Worm (Caenorhabditis elegans) whole organism, young adult: Measurements from ENCODE around the gene F22E5.7.

Experiments
- B0035.1 ChIP-seq: sonication (generic microtip); optimal IDR thresholded peaks from 2 replicates; lab custom pipeline; 2016; ENCODE audit warnings: missing genetic modification characterization, mild to moderate bottlenecking, missing compliant biosample characterization, missing genotype, missing genetic modification reagents
- F23B12.7 ChIP-seq: sonication (generic microtip); optimal IDR thresholded peaks from 2 replicates; lab custom pipeline; 2017; ENCODE audit warnings: missing genetic modification characterization, mild to moderate bottlenecking, missing compliant biosample characterization, antibody characterized with exemption, moderate library complexity; ENCODE audit not compliant: insufficient read depth
- F37B4.10 ChIP-seq: fragments of 200-800 bp; sonication (Bioruptor generic); IDR thresholded peaks from 2 replicates; pipeline ENCODE4 v1.3.6; 2022; ENCODE audit warnings: missing genetic modification characterization, missing compliant biosample characterization
- F57A8.1 ChIP-seq: fragments of 200-800 bp; sonication (Bioruptor generic); optimal IDR thresholded peaks from 2 replicates; lab custom pipeline; 2018; ENCODE audit warnings: mild to moderate bottlenecking, missing genetic modification characterization, moderate library complexity, missing compliant biosample characterization
- Y53F4B.3 ChIP-seq: fragments of 200-800 bp; sonication (Bioruptor generic); IDR thresholded peaks from 2 replicates; pipeline ENCODE4 v1.3.6; 2022; ENCODE audit warnings: missing genetic modification reagents, missing genetic modification characterization, missing compliant biosample characterization
- egl-44 ChIP-seq: fragments of 200-800 bp; sonication (Bioruptor generic); IDR thresholded peaks from 2 replicates; pipeline ENCODE4 v1.3.6; 2022; ENCODE audit warnings: missing genetic modification reagents, missing genetic modification characterization, missing compliant biosample characterization
- lag-1 ChIP-seq: fragments of 200-800 bp; sonication (Bioruptor generic); IDR thresholded peaks from 2 replicates; pipeline ENCODE4 v1.3.6; 2022; ENCODE audit warnings: missing genetic modification reagents, missing genetic modification characterization, missing compliant biosample characterization
- mel-28 ChIP-seq: sonication (generic microtip); optimal IDR thresholded peaks from 2 replicates; lab custom pipeline; 2016; ENCODE audit warnings: borderline replicate concordance, mild to moderate bottlenecking, missing genetic modification characterization, missing compliant biosample characterization
- sdz-38 ChIP-seq: sonication (generic microtip); optimal IDR thresholded peaks from 2 replicates; lab custom pipeline; 2016; ENCODE audit warnings: missing genotype, missing genetic modification characterization, missing compliant biosample characterization
- snpc-3.4 ChIP-seq: sonication (generic microtip); optimal IDR thresholded peaks from 2 replicates; lab custom pipeline; 2017; ENCODE audit warnings: missing genetic modification characterization, mild to moderate bottlenecking, missing compliant biosample characterization, antibody characterized with exemption, moderate library complexity, missing genotype, missing genetic modification reagents
- unc-130 ChIP-seq: sonication (generic microtip); optimal IDR thresholded peaks from 2 replicates; lab custom pipeline; 2016; ENCODE audit warnings: missing genetic modification reagents, missing genetic modification characterization, missing compliant biosample characterization

Gene F22E5.7

DNA sequence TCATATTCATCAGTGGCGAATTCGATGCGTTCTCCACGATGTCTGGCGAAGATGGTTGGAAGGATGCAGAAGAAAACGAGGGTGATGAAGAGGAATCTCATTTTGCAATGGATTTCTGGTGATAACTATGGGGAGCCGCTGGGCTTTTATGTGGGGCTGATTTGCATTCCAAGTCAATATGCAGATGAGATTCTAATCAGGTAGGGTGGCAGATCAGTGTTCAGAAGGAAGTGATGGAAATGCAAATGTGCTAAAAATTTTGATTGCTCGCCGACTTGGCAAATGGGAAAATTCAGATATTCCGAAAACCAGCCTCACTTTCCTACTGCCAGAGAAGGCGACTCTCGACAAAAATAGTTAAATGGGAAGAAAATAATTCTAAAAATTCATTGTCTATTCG lies 48.2 kb downstream of the F22E5.7 start, which contains the start of gene nspf-3 (continued):
- TF ChIP-seq F37B4.10 (GFP tag; lab: Robert Waterston, UW), result no peak
- TF ChIP-seq F23B12.7 (tag; lab: Kevin White, UChicago), result no peak
- TF ChIP-seq mel-28 (tag; lab: Kevin White, UChicago), result no peak

DNA sequence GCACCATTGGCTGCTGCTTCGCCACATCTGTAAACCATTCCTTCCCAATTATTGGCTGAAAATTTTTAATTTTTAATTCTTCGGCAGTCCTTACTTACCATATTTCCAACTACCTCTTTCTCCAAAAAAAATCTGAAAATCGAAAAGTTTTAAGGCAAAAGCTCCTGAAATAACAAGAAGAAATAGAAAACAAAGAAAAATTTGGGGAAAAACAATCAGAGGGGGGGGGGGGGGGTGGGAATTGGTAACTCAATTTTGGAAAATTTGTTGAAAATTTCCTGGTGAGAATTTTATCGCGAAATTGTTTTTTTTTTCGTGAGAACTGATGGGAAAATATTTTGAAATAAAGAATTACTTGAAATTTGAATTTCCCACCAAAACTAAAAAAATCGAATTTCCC lies 50.6 kb downstream of the F22E5.7 start, which contains the start of gene set-11:
set-11 (minus strand) TSS at position 101 of the 400 bp plus-strand sequence.
- TF ChIP-seq B0035.1 (tag; lab: Kevin White, UChicago) (no peak), egl-44 (GFP tag; lab: Robert Waterston, UW) (no peak), F57A8.1 (GFP tag; lab: Kevin White, UChicago) (no peak), unc-130 (GFP tag; lab: Kevin White, UChicago) (no peak), lag-1 (GFP tag; lab: Robert Waterston, UW) (no peak), Y53F4B.3 (GFP tag; lab: Robert Waterston, UW) (no peak), snpc-3.4 (tag; lab: Kevin White, UChicago) (no peak), sdz-38 (tag; lab: Kevin White, UChicago) (no peak)
